Fruit fly (Drosophila melanogaster) ovary, adult (tissue): ENCODE measurements around the gene dpr16.

Experiments
- CG17801 ChIP-seq: fragments of 200-800 bp; optimal IDR thresholded peaks from 2 replicates; lab custom pipeline; 2019; ENCODE audit warnings: missing biosample characterization, mild to moderate bottlenecking, missing genetic modification characterization, moderate library complexity; ENCODE audit not compliant: partially characterized antibody

Gene dpr16

dm6 chr3R:5150523-5150922, at the start of gene dpr16:
Gene dpr16, plus strand, starts transcription at chr3R:5150908.
- TF ChIP-seq CG17801 (GFP tag; lab: Kevin White, UChicago) = no peak

- TF ChIP-seq CG17801 (GFP tag; lab: Kevin White, UChicago) = no peak
These were observed 48.3 kb upstream of the dpr16 start for dm6 chr3R:5102407-5102806.

- TF ChIP-seq CG17801 (GFP tag; lab: Kevin White, UChicago) = no peak
These were observed 47.2 kb upstream of the dpr16 start for dm6 chr3R:5103362-5104003.

dm6 chr3R:5104212-5104611, 46.5 kb upstream of the dpr16 start:
- TF ChIP-seq CG17801 (GFP tag; lab: Kevin White, UChicago) = no peak

dm6 chr3R:5105439-5105838, 45.3 kb upstream of the dpr16 start:
- no peak for TF ChIP-seq CG17801 (GFP tag; lab: Kevin White, UChicago)

- no peak for TF ChIP-seq CG17801 (GFP tag; lab: Kevin White, UChicago)
These were observed 43.8 kb upstream of the dpr16 start for dm6 chr3R:5106917-5107316.

dm6 chr3R:5108034-5108433, 42.7 kb upstream of the dpr16 start:
- TF ChIP-seq CG17801 (GFP tag; lab: Kevin White, UChicago) = no peak

- TF ChIP-seq CG17801 (GFP tag; lab: Kevin White, UChicago) = no peak
These were observed 41.6 kb upstream of the dpr16 start, which contains the start of gene CG43131 for dm6 chr3R:5109078-5109477. Gene CG43131, minus strand, starts transcription at chr3R:5109178.

dm6 chr3R:5109558-5110211, 41.0 kb upstream of the dpr16 start:
- TF ChIP-seq CG17801 (GFP tag; lab: Kevin White, UChicago) = no peak

- TF ChIP-seq CG17801 (GFP tag; lab: Kevin White, UChicago) = no peak
These were observed 38.8 kb upstream of the dpr16 start for dm6 chr3R:5111887-5112286.

- no peak for TF ChIP-seq CG17801 (GFP tag; lab: Kevin White, UChicago)
These were observed 38.3 kb upstream of the dpr16 start for dm6 chr3R:5112409-5112808.

- no peak for TF ChIP-seq CG17801 (GFP tag; lab: Kevin White, UChicago)
These were observed 37.8 kb upstream of the dpr16 start for dm6 chr3R:5112814-5113486.

- TF ChIP-seq CG17801 (GFP tag; lab: Kevin White, UChicago) = no peak
These were observed 36.6 kb upstream of the dpr16 start for dm6 chr3R:5114147-5114546.

dm6 chr3R:5115448-5115847, 35.3 kb upstream of the dpr16 start:
- no peak for TF ChIP-seq CG17801 (GFP tag; lab: Kevin White, UChicago)

dm6 chr3R:5116425-5116824, 34.3 kb upstream of the dpr16 start:
- no peak for TF ChIP-seq CG17801 (GFP tag; lab: Kevin White, UChicago)

dm6 chr3R:5118185-5118584, 32.5 kb upstream of the dpr16 start:
- TF ChIP-seq CG17801 (GFP tag; lab: Kevin White, UChicago) = no peak
